Fruit fly (Drosophila melanogaster) whole organism, wandering third instar larva: Measurements from ENCODE around the gene Cp7Fa.

Source experiments
- Abd-B ChIP-seq: fragments of >200 bp; optimal IDR thresholded peaks from 2 replicates; lab custom pipeline; 2017; ENCODE audit warnings: missing biosample characterization, missing genetic modification characterization
- CG32264 ChIP-seq: fragments of 200-800 bp; sonication (Bioruptor generic); optimal IDR thresholded peaks from 2 replicates; lab custom pipeline; 2016; ENCODE audit warnings: missing biosample characterization, missing genetic modification characterization
- CG9705 ChIP-seq: fragments of 200-800 bp; sonication (Bioruptor generic); optimal IDR thresholded peaks from 2 replicates; lab custom pipeline; 2018; ENCODE audit warnings: missing biosample characterization, mild to moderate bottlenecking, missing genetic modification characterization
- CrebA ChIP-seq: fragments of 200-800 bp; sonication (Bioruptor generic); optimal IDR thresholded peaks from 2 replicates; lab custom pipeline; 2016; ENCODE audit warnings: missing biosample characterization, mild to moderate bottlenecking, missing genetic modification characterization, borderline replicate concordance
- Dfd ChIP-seq: fragments of >200 bp; optimal IDR thresholded peaks from 2 replicates; lab custom pipeline; 2017; ENCODE audit warnings: missing biosample characterization, missing genetic modification characterization
- Dif ChIP-seq: fragments of 200-275, 200-300 bp; sonication (Bioruptor generic); optimal IDR thresholded peaks from 2 replicates; lab custom pipeline; 2018; ENCODE audit warnings: missing biosample characterization, missing genetic modification characterization; ENCODE audit not compliant: partially characterized antibody
- GATAd ChIP-seq: sonication (Bioruptor generic); optimal IDR thresholded peaks from 2 replicates; lab custom pipeline; 2016; ENCODE audit warnings: missing biosample characterization, missing genetic modification characterization
- HLH106 ChIP-seq: fragments of 200-800 bp; optimal IDR thresholded peaks from 3 replicates; lab custom pipeline; 2019; ENCODE audit warnings: missing biosample characterization, mild to moderate bottlenecking, missing genetic modification characterization, moderate library complexity
- Hnf4 ChIP-seq: fragments of 200-800 bp; sonication (Bioruptor generic); optimal IDR thresholded peaks from 2 replicates; lab custom pipeline; 2016; ENCODE audit warnings: missing biosample characterization, mild to moderate bottlenecking, missing genetic modification characterization
- Hr78 ChIP-seq: fragments of >200 bp; optimal IDR thresholded peaks from 2 replicates; lab custom pipeline; 2017; ENCODE audit warnings: missing biosample characterization, missing genetic modification characterization
- Hr83 ChIP-seq: fragments of 200-300 bp; sonication (Bioruptor generic); optimal IDR thresholded peaks from 2 replicates; lab custom pipeline; 2016; ENCODE audit warnings: missing biosample characterization, mild to moderate bottlenecking, missing genetic modification characterization, moderate library complexity; ENCODE audit not compliant: poor library complexity, severe bottlenecking
- Jra ChIP-seq: sonication (Bioruptor generic); optimal IDR thresholded peaks from 2 replicates; lab custom pipeline; 2016; ENCODE audit warnings: missing biosample characterization, missing genetic modification characterization
- Mio ChIP-seq: sonication (Bioruptor generic); optimal IDR thresholded peaks from 2 replicates; lab custom pipeline; 2016; ENCODE audit warnings: missing biosample characterization, missing genetic modification characterization
- Myc ChIP-seq: fragments of >200 bp; optimal IDR thresholded peaks from 2 replicates; lab custom pipeline; 2017
- OdsH ChIP-seq: fragments of 200-800 bp; sonication (Bioruptor generic); optimal IDR thresholded peaks from 2 replicates; lab custom pipeline; 2016; ENCODE audit warnings: missing biosample characterization, mild to moderate bottlenecking, missing genetic modification characterization
- Sp1 ChIP-seq: fragments of 200-800 bp; sonication (Bioruptor generic); optimal IDR thresholded peaks from 3 replicates; lab custom pipeline; 2019; ENCODE audit warnings: missing biosample characterization, mild to moderate bottlenecking, missing genetic modification characterization, moderate library complexity
- Vsx2 ChIP-seq: fragments of 200-300, 225-300 bp; sonication (Bioruptor generic); optimal IDR thresholded peaks from 2 replicates; lab custom pipeline; 2018; ENCODE audit warnings: missing biosample characterization, missing genetic modification characterization; ENCODE audit not compliant: partially characterized antibody
- br ChIP-seq: fragments of 200-800 bp; sonication (Bioruptor generic); optimal IDR thresholded peaks from 2 replicates; lab custom pipeline; 2016; ENCODE audit warnings: missing biosample characterization, missing genetic modification characterization
- brk ChIP-seq: fragments of 200-800 bp; sonication (Bioruptor generic); optimal IDR thresholded peaks from 2 replicates; lab custom pipeline; 2016; ENCODE audit warnings: missing biosample characterization, mild to moderate bottlenecking, missing genetic modification characterization
- dl ChIP-seq, 2 experiments: fragments of 175-275, 200-275 bp in 1 of 2; fragments of 200-275 bp in 1 of 2; sonication (Bioruptor generic); optimal IDR thresholded peaks; lab custom pipeline; 2018; ENCODE audit warnings: mild to moderate bottlenecking in 2 of 2, missing biosample characterization in 2 of 2, missing genetic modification characterization in 2 of 2, moderate library complexity in 2 of 2; ENCODE audit not compliant: partially characterized antibody in 2 of 2, insufficient read depth in 1 of 2
- dmrt93B ChIP-seq: fragments of 200-800 bp; sonication (Bioruptor generic); optimal IDR thresholded peaks from 2 replicates; lab custom pipeline; 2018; ENCODE audit warnings: missing biosample characterization, mild to moderate bottlenecking, missing genetic modification characterization
- dsf ChIP-seq: sonication (Bioruptor generic); optimal IDR thresholded peaks from 2 replicates; lab custom pipeline; 2016; ENCODE audit warnings: missing biosample characterization, missing genetic modification characterization, borderline replicate concordance
- ey ChIP-seq: fragments of 200-800 bp; sonication (Bioruptor generic); optimal IDR thresholded peaks from 2 replicates; lab custom pipeline; 2016; ENCODE audit warnings: missing biosample characterization, missing genetic modification characterization
- foxo ChIP-seq, 2 experiments: fragments of 200-800 bp; sonication (Bioruptor generic); optimal IDR thresholded peaks; 2 replicates in 1 of 2; 3 replicates in 1 of 2; lab custom pipeline; 2016 to 2017; ENCODE audit warnings: missing biosample characterization in 2 of 2, missing genetic modification characterization in 2 of 2
- fru ChIP-seq: fragments of 200-800 bp; sonication (Bioruptor generic); optimal IDR thresholded peaks from 3 replicates; lab custom pipeline; 2016; ENCODE audit warnings: missing biosample characterization, mild to moderate bottlenecking, missing genetic modification characterization
- h ChIP-seq: fragments of 200-800 bp; sonication (Bioruptor generic); optimal IDR thresholded peaks from 3 replicates; lab custom pipeline; 2016; ENCODE audit warnings: missing biosample characterization, mild to moderate bottlenecking, missing genetic modification characterization
- jim ChIP-seq: fragments of 175-275, 200-325 bp; sonication (Bioruptor generic); optimal IDR thresholded peaks from 2 replicates; lab custom pipeline; 2016; ENCODE audit warnings: missing biosample characterization, mild to moderate bottlenecking, missing genetic modification characterization
- lola ChIP-seq: fragments of >200 bp; optimal IDR thresholded peaks from 2 replicates; lab custom pipeline; 2017; ENCODE audit warnings: missing biosample characterization, missing genetic modification characterization
- pan ChIP-seq: fragments of >200 bp; optimal IDR thresholded peaks from 2 replicates; lab custom pipeline; 2017
- psq ChIP-seq: fragments of 200-800 bp; sonication (Bioruptor generic); optimal IDR thresholded peaks from 3 replicates; lab custom pipeline; 2017; ENCODE audit warnings: missing biosample characterization, mild to moderate bottlenecking, missing genetic modification characterization, moderate library complexity
- rgr ChIP-seq: fragments of 200-800 bp; sonication (Bioruptor generic); optimal IDR thresholded peaks from 3 replicates; lab custom pipeline; 2016; ENCODE audit warnings: missing biosample characterization, mild to moderate bottlenecking, missing genetic modification characterization
- sage ChIP-seq: fragments of 200-800 bp; sonication (Bioruptor generic); optimal IDR thresholded peaks from 2 replicates; lab custom pipeline; 2016; ENCODE audit warnings: missing biosample characterization, mild to moderate bottlenecking, missing genetic modification characterization
- sv ChIP-seq: fragments of 200-800 bp; sonication (Bioruptor generic); optimal IDR thresholded peaks from 3 replicates; lab custom pipeline; 2016; ENCODE audit warnings: missing biosample characterization, missing genetic modification characterization
- tai ChIP-seq: sonication (Bioruptor generic); optimal IDR thresholded peaks from 2 replicates; lab custom pipeline; 2016; ENCODE audit warnings: missing biosample characterization, missing genetic modification characterization
- woc ChIP-seq: sonication (Bioruptor generic); optimal IDR thresholded peaks from 2 replicates; lab custom pipeline; 2016; ENCODE audit warnings: missing biosample characterization, mild to moderate bottlenecking, missing genetic modification characterization

Cp7Fa gene

DNA sequence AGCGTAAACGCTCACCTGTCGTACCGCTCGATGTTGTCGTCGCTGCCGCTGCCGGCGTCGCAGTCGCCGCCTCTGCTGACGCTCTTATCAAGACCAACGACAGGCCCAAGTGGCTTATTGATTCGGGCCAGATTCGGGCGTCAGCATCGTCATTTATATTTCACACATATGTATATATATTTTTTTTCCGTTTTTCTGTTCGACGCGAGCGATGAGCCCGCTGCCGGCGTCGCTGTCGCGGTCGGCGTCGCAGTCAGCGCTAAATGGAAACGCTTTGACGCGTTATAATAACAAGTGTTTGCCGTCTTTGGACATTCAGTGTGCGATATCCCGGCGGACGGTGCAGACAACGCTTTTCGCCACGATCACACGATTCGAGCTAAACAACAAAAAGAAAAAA, 31.4 kb downstream of the Cp7Fa start:
- TF ChIP-seq GATAd (GFP tag; lab: Kevin White, UChicago), result no peak
- TF ChIP-seq Hnf4, result no peak
- TF ChIP-seq Jra (GFP tag; lab: Kevin White, UChicago), result no peak
- TF ChIP-seq Mio (GFP tag; lab: Kevin White, UChicago), result no peak
- TF ChIP-seq sage (GFP tag; lab: Kevin White, UChicago), result no peak
- no peak for TF ChIP-seq Dif (GFP tag; lab: Kevin White, UChicago)
- TF ChIP-seq Vsx2, result no peak
- no peak for TF ChIP-seq lola (GFP tag; lab: Kevin White, UChicago)
- TF ChIP-seq ey (GFP tag; lab: Kevin White, UChicago), result no peak
- no peak for TF ChIP-seq dl (GFP tag; optimal IDR thresholded peaks at IDR 0.05; lab: Kevin White, UChicago; ENCODE audit: insufficient read depth in 1 of 2, partially characterized antibody in 2 of 2)
- no peak for TF ChIP-seq brk (GFP tag; lab: Kevin White, UChicago)
- TF ChIP-seq br, result no peak
- no peak for TF ChIP-seq Myc

DNA sequence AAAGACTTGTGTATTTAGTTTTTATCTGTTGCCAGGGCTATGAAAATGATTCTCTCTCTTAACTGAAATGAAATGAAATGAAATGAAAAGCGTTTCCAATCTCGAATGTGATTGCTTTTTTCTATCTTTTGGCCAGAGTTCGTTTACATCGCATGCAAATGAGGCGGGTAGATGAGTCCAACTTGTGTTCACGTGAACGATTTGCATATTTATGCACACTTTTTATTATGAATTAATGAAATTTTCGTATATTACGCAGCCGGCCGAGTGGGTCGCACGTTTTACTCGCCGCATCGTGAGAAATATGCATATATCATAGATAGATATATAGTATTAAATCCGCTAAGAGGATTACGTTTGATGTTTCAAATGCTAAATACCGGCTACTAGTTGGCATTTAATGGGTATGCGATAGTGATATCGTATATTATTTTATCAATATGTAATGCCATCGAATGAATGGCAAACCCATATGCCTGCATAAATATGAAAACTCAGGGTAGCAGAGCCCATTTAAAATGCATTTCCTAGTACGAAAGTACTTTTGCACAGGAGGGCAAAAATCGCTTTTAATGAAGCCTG, 34.4 kb downstream of the Cp7Fa start:
- TF ChIP-seq tai, result no peak
- no peak for TF ChIP-seq fru (GFP tag; lab: Kevin White, UChicago)
- no peak for TF ChIP-seq Sp1 (GFP tag; lab: Kevin White, UChicago)
- TF ChIP-seq Vsx2, result no peak
- no peak for TF ChIP-seq Dif (GFP tag; lab: Kevin White, UChicago)
- no peak for TF ChIP-seq Hr78 (GFP tag; lab: Kevin White, UChicago)
- TF ChIP-seq CrebA (GFP tag; lab: Kevin White, UChicago), result no peak
- no peak for TF ChIP-seq sv
- no peak for TF ChIP-seq jim (GFP tag; lab: Kevin White, UChicago)
- no peak for TF ChIP-seq GATAd (GFP tag; lab: Kevin White, UChicago)
- TF ChIP-seq dmrt93B (GFP tag; lab: Kevin White, UChicago), result no peak
- no peak for TF ChIP-seq Mio (GFP tag; lab: Kevin White, UChicago)
- no peak for TF ChIP-seq rgr (GFP tag; lab: Kevin White, UChicago)
- no peak for TF ChIP-seq foxo (GFP tag; optimal IDR thresholded peaks at IDR 0.05; lab: Kevin White, UChicago)
- no peak for TF ChIP-seq Jra (GFP tag; lab: Kevin White, UChicago)

DNA sequence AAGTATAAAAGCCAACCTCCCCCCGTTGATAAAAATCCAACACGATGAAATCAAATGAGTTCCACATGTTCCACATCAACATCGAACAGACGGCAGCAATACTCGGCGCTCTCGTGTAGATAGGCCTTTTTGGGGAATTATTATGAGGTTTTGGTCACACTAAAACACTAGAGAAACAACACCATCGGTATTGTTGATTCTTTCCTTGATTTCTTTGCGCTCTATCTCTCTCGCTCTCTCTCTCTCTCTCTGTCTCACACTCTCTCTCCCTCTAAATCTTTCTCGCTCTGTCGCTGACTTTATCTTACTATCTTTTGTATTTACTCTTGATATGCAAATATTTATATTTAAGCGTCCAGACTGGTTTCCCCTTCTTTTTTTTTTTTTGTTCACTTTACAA, 40.0 kb downstream of the Cp7Fa start:
- TF ChIP-seq Vsx2 (peak; percentile 68), dsf (GFP tag; lab: Kevin White, UChicago) (no peak), dmrt93B (GFP tag; lab: Kevin White, UChicago) (no peak)
- TF ChIP-seq, all 38 proteins: peak for 1

DNA sequence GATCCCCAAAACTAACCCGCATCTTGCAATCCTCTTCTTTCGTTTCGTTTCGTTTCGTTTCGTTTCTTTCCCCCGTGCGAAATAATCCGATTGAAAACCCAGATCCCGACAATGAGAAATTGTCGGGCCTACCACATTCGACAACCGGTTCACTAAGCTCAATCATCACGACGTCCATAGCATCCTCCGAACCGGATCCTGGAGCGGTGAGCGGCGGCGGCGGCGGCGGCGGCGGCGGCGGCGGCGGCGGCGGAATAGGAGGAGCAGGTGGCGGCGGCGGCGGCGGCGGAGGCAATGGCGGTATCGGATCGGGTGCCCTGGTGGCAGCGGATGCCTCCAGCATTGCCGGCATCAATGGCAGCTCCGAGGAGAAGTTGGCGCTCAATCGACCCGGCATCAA, 41.6 kb downstream of the Cp7Fa start:
- TF ChIP-seq Myc (no peak), brk (GFP tag; lab: Kevin White, UChicago) (no peak), Sp1 (GFP tag; lab: Kevin White, UChicago) (no peak)

DNA sequence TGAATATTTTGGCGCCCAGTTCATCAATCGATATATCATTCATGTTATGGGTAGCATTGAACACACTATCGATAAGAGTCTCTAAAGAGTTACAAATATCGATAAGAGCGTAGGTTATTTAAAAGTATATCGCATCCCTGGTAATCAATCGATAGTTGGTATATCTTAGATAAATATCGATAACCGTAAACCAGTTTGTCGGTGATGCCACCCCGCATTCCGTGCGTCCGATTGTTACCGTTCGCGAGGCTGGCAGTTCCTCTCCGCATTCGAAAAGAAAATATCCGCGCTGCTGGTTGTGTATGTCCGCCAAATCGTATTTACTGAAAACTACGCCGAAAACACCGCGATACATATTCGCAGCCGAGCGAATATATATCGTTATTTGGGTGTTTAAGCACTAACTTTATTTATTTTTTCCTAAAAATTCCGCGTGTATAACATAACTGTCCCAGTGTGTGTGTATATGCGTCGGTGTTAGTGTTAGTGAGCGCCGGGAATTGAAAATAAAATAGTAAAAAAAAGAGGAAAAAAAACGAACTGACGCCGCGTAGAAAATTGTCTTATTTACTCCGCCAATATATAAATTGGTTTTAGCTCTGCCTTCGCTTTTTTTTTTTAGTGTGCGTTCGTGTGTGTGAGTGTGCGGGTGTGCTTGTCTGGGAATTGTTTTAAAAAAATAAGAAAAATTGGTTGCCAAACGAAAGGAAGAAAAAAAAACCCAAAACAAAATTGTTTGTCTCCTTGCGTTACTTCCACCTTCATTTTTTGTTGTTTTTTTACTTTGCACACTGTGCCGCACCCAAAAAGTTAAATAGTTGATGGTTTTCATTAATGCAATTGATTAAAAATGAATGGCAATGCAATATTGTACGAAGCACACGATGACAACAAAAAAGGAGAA, 46.7 kb downstream of the Cp7Fa start, which contains the start of gene Nrg:
Gene Nrg, plus strand, starts transcription at position 253 of the 904 bp plus-strand sequence.
- TF ChIP-seq fru (GFP tag; lab: Kevin White, UChicago) (peak; percentile 41), sage (GFP tag; lab: Kevin White, UChicago) (no peak), CrebA (GFP tag; lab: Kevin White, UChicago) (peak; percentile 17), OdsH (no peak), h (GFP tag; lab: Kevin White, UChicago) (peak; percentile 8), Dif (GFP tag; lab: Kevin White, UChicago) (no peak), Jra (GFP tag; lab: Kevin White, UChicago) (peak; percentile 32), brk (GFP tag; lab: Kevin White, UChicago) (peak; percentile 64), sv (no peak), Abd-B (GFP tag; lab: Kevin White, UChicago) (no peak), CG9705 (GFP tag; lab: Kevin White, UChicago) (no peak), psq (GFP tag; lab: Kevin White, UChicago) (peak; percentile 5), CG32264 (GFP tag; lab: Kevin White, UChicago) (no peak), Vsx2 (peak; percentile 89), Hr78 (GFP tag; lab: Kevin White, UChicago) (no peak), dl (GFP tag; optimal IDR thresholded peaks at IDR 0.05; lab: Kevin White, UChicago; ENCODE audit: insufficient read depth in 1 of 2, partially characterized antibody in 2 of 2) (no peak), Myc (no peak), jim (GFP tag; lab: Kevin White, UChicago) (no peak), dmrt93B (GFP tag; lab: Kevin White, UChicago) (no peak), Mio (GFP tag; lab: Kevin White, UChicago) (no peak), pan (lab: Kevin White, UChicago) (no peak), tai (no peak), Sp1 (GFP tag; lab: Kevin White, UChicago) (peak; percentile 27), br (peak; percentile 31), rgr (GFP tag; lab: Kevin White, UChicago) (peak; percentile 24), HLH106 (tag; lab: Kevin White, UChicago) (no peak), Hr83 (GFP tag; lab: Kevin White, UChicago) (no peak), woc (GFP tag; lab: Kevin White, UChicago) (no peak), Dfd (peak; percentile 6)
